Worm (Caenorhabditis elegans) whole organism, L1 larva: Measurements from ENCODE around the gene clc-8.

Source experiments
- F16B12.6 ChIP-seq: fragments of 150-350 bp; optimal IDR thresholded peaks from 2 replicates; lab custom pipeline; 2014; ENCODE audit warnings: missing biosample characterization, missing genetic modification characterization
- aly-2 ChIP-seq: fragments of 150-350 bp; optimal IDR thresholded peaks from 2 replicates; lab custom pipeline; 2014; ENCODE audit warnings: missing biosample characterization, missing genetic modification characterization
- dpl-1 ChIP-seq, 3 experiments: fragments of 150-350 bp in 2 of 3; sonication (generic microtip) in 1 of 3; optimal IDR thresholded peaks; 2 replicates each; lab custom pipeline; 2014 to 2017; ENCODE audit warnings: missing biosample characterization in 3 of 3, missing genetic modification characterization in 3 of 3, missing genetic modification reagents in 3 of 3
- unc-62 ChIP-seq: fragments of 150-350 bp; optimal IDR thresholded peaks from 2 replicates; lab custom pipeline; 2014; ENCODE audit warnings: missing biosample characterization, missing genetic modification reagents, missing genetic modification characterization

DNA sequence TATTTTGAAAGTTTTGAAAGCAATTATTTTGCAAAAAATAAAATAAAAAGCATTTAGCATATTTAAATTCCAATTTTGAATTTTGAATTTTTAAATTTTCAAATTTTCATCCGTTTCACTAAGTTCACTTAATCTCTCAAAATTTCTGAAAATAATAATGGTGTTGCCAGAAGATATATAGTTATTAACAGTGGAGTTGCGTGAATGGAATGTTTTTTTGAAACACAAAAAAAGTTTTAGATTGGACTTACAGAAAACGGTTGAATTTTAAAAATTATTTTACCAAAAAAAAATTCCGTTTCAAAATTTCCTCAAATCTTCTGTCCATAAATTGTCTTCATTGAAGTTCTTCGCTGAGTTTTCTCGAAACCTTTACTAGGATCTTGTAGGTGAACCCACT is 2.7 kb upstream of the clc-8 start:
- TF ChIP-seq aly-2 (tag; lab: Kevin White, UChicago) (no peak), unc-62 (no peak), dpl-1 (GFP tag; optimal IDR thresholded peaks at IDR 0.05; lab: Kevin White, UChicago) (no peak), F16B12.6 (tag; lab: Kevin White, UChicago) (no peak)
